Fruit fly (Drosophila melanogaster): ENCODE measurements around the gene sn.
A peak's percentile ranks its signal among the peaks of the same experiment; 100 is the strongest.

sn gene

DNA sequence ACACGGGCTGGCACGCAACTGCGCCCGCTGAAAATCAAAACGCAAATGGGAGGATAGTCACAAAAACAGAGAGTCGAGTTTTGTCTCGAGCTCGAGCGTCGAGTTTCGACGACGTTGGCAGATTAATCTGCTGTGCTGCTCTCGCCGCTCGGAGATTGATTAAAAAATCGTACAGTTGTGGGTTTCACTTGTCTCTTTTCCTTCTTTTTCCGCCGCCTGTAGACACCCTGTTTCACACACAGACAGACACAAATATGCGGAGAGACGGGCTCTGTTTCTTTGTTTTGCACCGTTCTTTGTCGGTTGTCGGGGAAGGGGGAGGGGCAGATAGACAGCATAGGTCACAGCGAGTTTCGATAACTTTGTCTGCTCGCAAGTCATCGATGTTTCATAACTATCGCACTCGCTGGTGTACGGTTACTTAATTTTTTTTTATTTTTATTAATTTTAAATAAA lies 16.9 kb upstream of the sn start, which contains the start of gene orion (continued):
- peak; percentile 46 for TF ChIP-seq gcm (GFP tag; optimal IDR thresholded peaks at IDR 0.05)
- TF ChIP-seq oc (tag; optimal IDR thresholded peaks at IDR 0.05), result no peak
- TF ChIP-seq BtbVII (GFP tag; optimal IDR thresholded peaks at IDR 0.05), result peak; percentile 39
- peak; percentile 24 for TF ChIP-seq CG12659 (GFP tag; optimal IDR thresholded peaks at IDR 0.05)
- TF ChIP-seq row (GFP tag; IDR thresholded peaks at IDR 0.05), result peak; percentile 61
- TF ChIP-seq CG2875 (GFP tag; optimal IDR thresholded peaks at IDR 0.05), result peak; percentile 9
- peak; percentile 33; the same call in 1 of the 2 replicates for TF ChIP-seq chm (GFP tag; IDR thresholded peaks at IDR 0.05)
- TF ChIP-seq prd (optimal IDR thresholded peaks at IDR 0.05), result no peak
- peak; percentile 20; the same call in 1 of the 3 replicates for TF ChIP-seq prd (GFP tag; IDR thresholded peaks at IDR 0.05)
- TF ChIP-seq psq (GFP tag; optimal IDR thresholded peaks at IDR 0.05), result peak; percentile 17
- TF ChIP-seq CHES-1-like (GFP tag; optimal IDR thresholded peaks at IDR 0.05), result no peak
- peak; percentile 15 for TF ChIP-seq CG12219 (GFP tag; optimal IDR thresholded peaks at IDR 0.05)
- TF ChIP-seq CG18764 (GFP tag; optimal IDR thresholded peaks at IDR 0.05), result peak; percentile 76
- TF ChIP-seq CG18619 (GFP tag; optimal IDR thresholded peaks at IDR 0.05), result no peak
- no peak for TF ChIP-seq CG4282 (GFP tag; optimal IDR thresholded peaks at IDR 0.05)
- TF ChIP-seq sens (GFP tag), result peak; percentile 84
- no peak for TF ChIP-seq Gug (GFP tag; IDR thresholded peaks at IDR 0.05)
- no peak for TF ChIP-seq CG13123 (GFP tag; optimal IDR thresholded peaks at IDR 0.05)
- peak; percentile 68 for TF ChIP-seq knrl (GFP tag; IDR thresholded peaks at IDR 0.05; ENCODE audit: partially characterized antibody)
- TF ChIP-seq Dbx (GFP tag; IDR thresholded peaks at IDR 0.05), result no peak
- no peak for TF ChIP-seq slou (GFP tag; optimal IDR thresholded peaks at IDR 0.05)
- TF ChIP-seq CG9797 (GFP tag; optimal IDR thresholded peaks at IDR 0.05), result peak; percentile 27
- peak; percentile 45 for TF ChIP-seq onecut (GFP tag; IDR thresholded peaks at IDR 0.05)
- peak; percentile 31; the same call in 1 of the 2 replicates for TF ChIP-seq CG32532 (GFP tag; IDR thresholded peaks at IDR 0.05)
- no peak for TF ChIP-seq exex (tag; optimal IDR thresholded peaks at IDR 0.05)
- TF ChIP-seq zf30C (GFP tag; optimal IDR thresholded peaks at IDR 0.05), result peak; percentile 9
- no peak for TF ChIP-seq CG11723 (GFP tag; optimal IDR thresholded peaks at IDR 0.05)
- peak in 1 of 2 experiments; percentile 68 for TF ChIP-seq bsh (GFP tag; optimal IDR thresholded peaks at IDR 0.05)
- no peak for TF ChIP-seq Blimp-1 (GFP tag; optimal IDR thresholded peaks at IDR 0.05)
- TF ChIP-seq chinmo (GFP tag; IDR thresholded peaks at IDR 0.05; ENCODE audit: partially characterized antibody), result peak; percentile 90
- TF ChIP-seq ftz-f1 (GFP tag; optimal IDR thresholded peaks at IDR 0.05), result no peak
- TF ChIP-seq zen2 (GFP tag; IDR thresholded peaks at IDR 0.05; ENCODE audit: partially characterized antibody), result peak; percentile 55; the same call in 1 of the 3 replicates
- TF ChIP-seq HLH4C (GFP tag; IDR thresholded peaks at IDR 0.05; ENCODE audit: partially characterized antibody), result peak; percentile 72
- peak; percentile 34; the same call in 1 of the 2 replicates for TF ChIP-seq E2f2 (GFP tag; IDR thresholded peaks at IDR 0.05)
- TF ChIP-seq CG13775 (GFP tag; optimal IDR thresholded peaks at IDR 0.05), result peak; percentile 11
- peak; percentile 75 for TF ChIP-seq amos (GFP tag; IDR thresholded peaks at IDR 0.05; ENCODE audit: partially characterized antibody)
- TF ChIP-seq Xrp1 (GFP tag; IDR thresholded peaks at IDR 0.05), result peak; percentile 45; the same call in 1 of the 2 replicates
- no peak for TF ChIP-seq Aef1 (GFP tag; IDR thresholded peaks at IDR 0.05)
- TF ChIP-seq HLHmδ (GFP tag; optimal IDR thresholded peaks at IDR 0.05), result no peak
- peak; percentile 44; the same call in 1 of the 3 replicates for TF ChIP-seq CG34422 (GFP tag; IDR thresholded peaks at IDR 0.05)
- TF ChIP-seq kni (GFP tag; optimal IDR thresholded peaks at IDR 0.05), result peak; percentile 52
- peak; percentile 98 for TF ChIP-seq CG6254 (GFP tag; optimal IDR thresholded peaks at IDR 0.05)
- no peak for TF ChIP-seq CG15073 (GFP tag; optimal IDR thresholded peaks at IDR 0.05)
- peak; percentile 41 for TF ChIP-seq CG8924 (tag; optimal IDR thresholded peaks at IDR 0.05)
- no peak for TF ChIP-seq pan (optimal IDR thresholded peaks at IDR 0.05)
- TF ChIP-seq pan (GFP tag; optimal IDR thresholded peaks at IDR 0.05 in 1 of 2, IDR thresholded peaks at IDR 0.05 in 1 of 2), result no peak
- TF ChIP-seq Med (GFP tag), result peak; percentile 87
- peak; percentile 40; the same call in 1 of the 2 replicates for TF ChIP-seq MBD-R2 (GFP tag; IDR thresholded peaks at IDR 0.05)
- no peak for TF ChIP-seq CG1603 (tag; optimal IDR thresholded peaks at IDR 0.05)
- TF ChIP-seq YL-1 (GFP tag; optimal IDR thresholded peaks at IDR 0.05), result peak; percentile 67

Measured in whole organism, embryonic.